Worm (Caenorhabditis elegans) whole organism, L4/young adult: ENCODE results near the gene gck-4.

Experiments used
- W03F9.2 ChIP-seq: fragments of 150-350 bp; optimal IDR thresholded peaks from 2 replicates; lab custom pipeline; 2014; ENCODE audit warnings: missing biosample characterization, missing genetic modification characterization
- dao-5 ChIP-seq: sonication (generic microtip); optimal IDR thresholded peaks from 2 replicates; lab custom pipeline; 2016; ENCODE audit warnings: missing genotype, missing genetic modification characterization, moderate library complexity, missing compliant biosample characterization
- him-1 ChIP-seq: sonication (generic microtip); optimal IDR thresholded peaks from 2 replicates; lab custom pipeline; 2016; ENCODE audit warnings: missing genotype, missing genetic modification reagents, missing genetic modification characterization, missing compliant biosample characterization

- TF ChIP-seq dao-5 (tag; lab: Kevin White, UChicago) (no peak), him-1 (tag; lab: Kevin White, UChicago) (no peak), W03F9.2 (tag; lab: Kevin White, UChicago) (no peak)
These were observed 37.4 kb upstream of the gck-4 start, which contains the start of gene twk-20 for ce11 chrX:13639577-13639976.
